Worm (Caenorhabditis elegans) whole organism, early embryonic: ENCODE data around the gene spig-10.

Experiments used
- B0310.2 ChIP-seq: sonication (generic microtip); optimal IDR thresholded peaks from 2 replicates; lab custom pipeline; 2016; ENCODE audit warnings: mild to moderate bottlenecking, missing genetic modification characterization, missing compliant biosample characterization
- F13C5.2 ChIP-seq: sonication (generic microtip); optimal IDR thresholded peaks from 2 replicates; lab custom pipeline; 2017; ENCODE audit warnings: mild to moderate bottlenecking, missing genetic modification characterization, inconsistent platforms, missing compliant biosample characterization
- aly-1 ChIP-seq: sonication (generic microtip); optimal IDR thresholded peaks from 2 replicates; lab custom pipeline; 2016; ENCODE audit warnings: missing genetic modification characterization, missing compliant biosample characterization
- ama-1 ChIP-seq: fragments of 150-350 bp; optimal IDR thresholded peaks from 2 replicates; lab custom pipeline; 2014
- ceh-13 ChIP-seq: fragments of 200-800 bp; sonication (Bioruptor generic); optimal IDR thresholded peaks from 2 replicates; lab custom pipeline; 2018; ENCODE audit warnings: mild to moderate bottlenecking, missing genetic modification characterization, missing compliant biosample characterization
- ceh-36 ChIP-seq: sonication (generic microtip); optimal IDR thresholded peaks from 2 replicates; lab custom pipeline; 2016; ENCODE audit warnings: missing genetic modification characterization, inconsistent platforms, missing compliant biosample characterization
- ets-7 ChIP-seq: sonication (generic microtip); optimal IDR thresholded peaks from 2 replicates; lab custom pipeline; 2016; ENCODE audit warnings: missing genotype, missing genetic modification characterization, missing compliant biosample characterization
- flt-1 ChIP-seq: fragments of 200-800 bp; sonication (Bioruptor generic); IDR thresholded peaks from 2 replicates; pipeline ENCODE4 v1.3.6; 2022; ENCODE audit warnings: missing genetic modification characterization, missing compliant biosample characterization
- hmbx-1 ChIP-seq: sonication (generic microtip); optimal IDR thresholded peaks from 2 replicates; lab custom pipeline; 2016; ENCODE audit warnings: mild to moderate bottlenecking, missing genetic modification characterization, missing compliant biosample characterization
- hmg-4 ChIP-seq: fragments of 200-800 bp; sonication (Bioruptor generic); optimal IDR thresholded peaks from 2 replicates; lab custom pipeline; 2018; ENCODE audit warnings: mild to moderate bottlenecking, missing genetic modification characterization, missing compliant biosample characterization
- hnd-1 ChIP-seq: sonication (generic microtip); optimal IDR thresholded peaks from 2 replicates; lab custom pipeline; 2016; ENCODE audit warnings: missing genetic modification characterization, missing compliant biosample characterization
- pes-1 ChIP-seq: fragments of 200-800 bp; sonication (Bioruptor generic); IDR thresholded peaks from 2 replicates; pipeline ENCODE4 v1.3.6; 2022; ENCODE audit warnings: missing genetic modification reagents, missing genetic modification characterization, missing compliant biosample characterization
- scrt-1 ChIP-seq: fragments of 200-800 bp; sonication (Bioruptor generic); IDR thresholded peaks from 2 replicates; pipeline ENCODE4 v1.3.6; 2022; ENCODE audit warnings: missing genetic modification characterization, missing compliant biosample characterization
- sea-1 ChIP-seq: fragments of 200-800 bp; sonication (Bioruptor generic); conservative IDR thresholded peaks from 2 replicates; pipeline ENCODE4 v1.3.6; 2022; ENCODE audit warnings: missing genetic modification characterization, missing compliant biosample characterization
- tbx-11 ChIP-seq: fragments of 200-800 bp; sonication (Bioruptor generic); IDR thresholded peaks from 2 replicates; pipeline ENCODE4 v1.3.6; 2022; ENCODE audit warnings: missing genetic modification characterization, missing compliant biosample characterization
- tbx-37 ChIP-seq: fragments of 200-800 bp; sonication (Bioruptor generic); conservative IDR thresholded peaks from 2 replicates; pipeline ENCODE4 v1.3.6; 2022; ENCODE audit warnings: missing genetic modification reagents, missing genetic modification characterization, missing compliant biosample characterization
- tra-4 ChIP-seq: sonication (generic microtip); optimal IDR thresholded peaks from 2 replicates; lab custom pipeline; 2017; ENCODE audit warnings: missing genetic modification characterization, missing compliant biosample characterization

spig-10 gene

DNA sequence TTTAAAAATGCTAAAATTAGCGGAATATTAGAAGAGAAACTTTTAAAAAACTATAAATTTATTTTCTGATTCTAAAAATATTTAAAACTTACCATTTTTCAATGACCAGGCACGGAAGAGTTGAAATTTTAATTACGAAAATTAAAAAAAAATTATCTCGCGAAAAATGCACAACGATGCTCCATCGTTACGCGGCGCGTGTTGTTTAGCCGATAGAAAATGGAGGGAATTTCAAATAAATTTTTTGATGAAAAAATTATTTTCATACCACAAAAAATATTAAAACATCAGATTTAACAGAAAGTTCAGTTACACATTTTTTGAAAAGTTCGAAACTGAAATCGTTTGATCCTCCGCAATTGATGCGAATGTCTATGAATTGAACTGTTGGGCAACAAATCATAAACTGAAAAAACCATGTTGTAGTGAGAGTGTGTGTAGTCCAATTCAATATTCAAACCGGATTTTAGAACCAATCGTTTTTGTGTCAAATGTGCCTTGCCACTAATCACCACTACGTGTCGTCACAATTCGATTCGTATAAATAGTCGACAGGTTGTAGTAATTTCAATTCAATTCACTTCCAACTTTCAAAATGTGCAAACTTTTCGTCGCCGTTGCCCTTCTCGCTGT, 45.2 kb downstream of the spig-10 start, which contains the start of the genes tofu-2 and spig-1:
Gene tofu-2 (minus strand): TSS at position 116 of the 633 bp plus-strand sequence.
Gene spig-1 (plus strand): TSS at position 583 of the 633 bp plus-strand sequence.
- TF ChIP-seq aly-1 (tag; lab: Kevin White, UChicago) (no peak), hmg-4 (GFP tag; lab: Kevin White, UChicago) (no peak), hmbx-1 (tag; lab: Kevin White, UChicago) (no peak), pes-1 (GFP tag; lab: Robert Waterston, UW) (no peak), F13C5.2 (tag; lab: Kevin White, UChicago) (no peak), flt-1 (no peak), ceh-13 (no peak), tra-4 (tag; lab: Kevin White, UChicago) (no peak), ets-7 (tag; lab: Kevin White, UChicago) (no peak), ceh-36 (tag; lab: Kevin White, UChicago) (no peak)

ce11 chrV:7053100-7053499, 47.0 kb downstream of the spig-10 start, which contains the start of gene txt-17:
txt-17 (minus strand) TSS chrV:7053200.
- no peak for TF ChIP-seq tbx-37 (GFP tag; lab: Robert Waterston, UW)
- TF ChIP-seq hnd-1 (tag; lab: Kevin White, UChicago): no peak
- no peak for TF ChIP-seq ets-7 (tag; lab: Kevin White, UChicago)
- TF ChIP-seq tbx-11 (GFP tag; lab: Robert Waterston, UW): no peak
- no peak for TF ChIP-seq B0310.2 (tag; lab: Kevin White, UChicago)
- TF ChIP-seq ama-1 (lab: Kevin White, UChicago): no peak
- no peak for TF ChIP-seq ceh-13
- no peak for TF ChIP-seq F13C5.2 (tag; lab: Kevin White, UChicago)
- TF ChIP-seq scrt-1 (GFP tag; lab: Robert Waterston, UW): no peak
- TF ChIP-seq tra-4 (tag; lab: Kevin White, UChicago): no peak
- no peak for TF ChIP-seq aly-1 (tag; lab: Kevin White, UChicago)
- no peak for TF ChIP-seq hmg-4 (GFP tag; lab: Kevin White, UChicago)
- no peak for TF ChIP-seq sea-1 (GFP tag; lab: Robert Waterston, UW)
- no peak for TF ChIP-seq pes-1 (GFP tag; lab: Robert Waterston, UW)
- TF ChIP-seq flt-1: no peak
- no peak for TF ChIP-seq hmbx-1 (tag; lab: Kevin White, UChicago)
- TF ChIP-seq ceh-36 (tag; lab: Kevin White, UChicago): no peak

DNA sequence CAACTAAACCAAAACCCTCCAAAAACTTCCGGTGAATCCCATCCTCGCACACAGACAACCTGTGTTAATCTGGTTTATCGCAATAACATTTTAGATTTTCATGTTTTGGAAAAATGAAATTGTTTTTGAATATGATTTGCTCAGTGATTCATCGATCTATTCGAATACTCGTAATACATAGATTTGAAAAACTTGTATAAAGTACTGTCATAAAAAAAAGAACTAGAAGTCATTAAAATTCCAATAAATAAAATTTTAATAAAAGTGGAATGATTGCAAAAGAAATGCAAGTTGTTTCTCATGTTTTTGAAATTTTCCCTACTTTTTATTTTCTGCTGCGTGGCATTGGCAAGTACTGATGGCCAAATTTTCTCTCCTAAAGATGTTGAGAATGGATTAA, 48.5 kb downstream of the spig-10 start, which contains the start of gene spig-8:
Gene spig-8 (plus strand): TSS at position 301 of the 400 bp plus-strand sequence.
- TF ChIP-seq scrt-1 (GFP tag; lab: Robert Waterston, UW): no peak
- no peak for TF ChIP-seq B0310.2 (tag; lab: Kevin White, UChicago)
- no peak for TF ChIP-seq tra-4 (tag; lab: Kevin White, UChicago)
- no peak for TF ChIP-seq ceh-13
- no peak for TF ChIP-seq F13C5.2 (tag; lab: Kevin White, UChicago)
- no peak for TF ChIP-seq hmg-4 (GFP tag; lab: Kevin White, UChicago)
- no peak for TF ChIP-seq ets-7 (tag; lab: Kevin White, UChicago)
- no peak for TF ChIP-seq pes-1 (GFP tag; lab: Robert Waterston, UW)
